In genomic region chr3L:18786427-18787104, dm6 we compare ENCODE assay signal across 2 fruit fly cellular contexts.
A peak's percentile ranks its signal among the peaks of the same experiment; 100 is the strongest.
TF ChIP-seq lines count a peak whose summit lies in the region.

No protein-coding gene starts in this region.

TF ChIP-seq in whole organism, embryonic, 481 proteins besides CTCF, POLR2A, EP300 and RAD21 (continued from another document and continues in another):
- TF ChIP-seq fd96Cb (tag; optimal IDR thresholded peaks at IDR 0.05; lab: Kevin White, UChicago) (peak; percentile 63), Hey (tag; optimal IDR thresholded peaks at IDR 0.05; lab: Kevin White, UChicago) (no peak), CG6654 (GFP tag; optimal IDR thresholded peaks at IDR 0.05; lab: Kevin White, UChicago) (no peak), psq (GFP tag; optimal IDR thresholded peaks at IDR 0.05; lab: Kevin White, UChicago) (peak; percentile 78), cad (GFP tag; optimal IDR thresholded peaks at IDR 0.05; lab: Kevin White, UChicago) (no peak), Mad (GFP tag; optimal IDR thresholded peaks at IDR 0.05; lab: Kevin White, UChicago) (no peak), Pdp1 (GFP tag; optimal IDR thresholded peaks at IDR 0.05; lab: Kevin White, UChicago) (peak; percentile 57 to 73), CG7928 (GFP tag; optimal IDR thresholded peaks at IDR 0.05; lab: Kevin White, UChicago) (no peak), pros (GFP tag; optimal IDR thresholded peaks at IDR 0.05; lab: Kevin White, UChicago) (no peak), CG14860 (GFP tag; IDR thresholded peaks at IDR 0.05; lab: Robert Waterston, UW; ENCODE audit: partially characterized antibody) (no peak), E2f2 (GFP tag; IDR thresholded peaks at IDR 0.05; lab: Robert Waterston, UW) (peak; percentile 33; the same call in 1 of the 2 replicates), dpn (GFP tag; optimal IDR thresholded peaks at IDR 0.05; lab: Kevin White, UChicago) (peak; percentile 22 to 55), abd-A (tag; optimal IDR thresholded peaks at IDR 0.05; lab: Kevin White, UChicago) (peak; percentile 95), Awh (GFP tag; IDR thresholded peaks at IDR 0.05; lab: Robert Waterston, UW) (no peak), hkb (optimal IDR thresholded peaks at IDR 0.05; lab: Kevin White, UChicago) (no peak), hkb (GFP tag; IDR thresholded peaks at IDR 0.05; lab: Robert Waterston, UW) (peak; percentile 42), Sin3A (optimal IDR thresholded peaks at IDR 0.05; lab: Kevin White, UChicago) (no peak), CG10431 (GFP tag; optimal IDR thresholded peaks at IDR 0.05; lab: Kevin White, UChicago) (no peak), CG6254 (GFP tag; optimal IDR thresholded peaks at IDR 0.05; lab: Kevin White, UChicago) (no peak), CG7357 (GFP tag; IDR thresholded peaks at IDR 0.05; lab: Robert Waterston, UW) (peak; percentile 64), en (GFP tag; optimal IDR thresholded peaks at IDR 0.05; lab: Kevin White, UChicago) (no peak), CG6689 (GFP tag; IDR thresholded peaks at IDR 0.05; lab: Robert Waterston, UW) (peak; percentile 62), CG8089 (GFP tag; optimal IDR thresholded peaks at IDR 0.05; lab: Kevin White, UChicago) (no peak), CG2129 (GFP tag; IDR thresholded peaks at IDR 0.05; lab: Robert Waterston, UW; ENCODE audit: partially characterized antibody) (no peak), dm (GFP tag; optimal IDR thresholded peaks at IDR 0.05; lab: Kevin White, UChicago) (peak; percentile 4), CG8765 (GFP tag; IDR thresholded peaks at IDR 0.05; lab: Robert Waterston, UW) (no peak), CG13296 (GFP tag; optimal IDR thresholded peaks at IDR 0.05; lab: Kevin White, UChicago) (peak; percentile 65), CG42726 (GFP tag; IDR thresholded peaks at IDR 0.05; lab: Robert Waterston, UW; ENCODE audit: partially characterized antibody) (0 out of 2 replicates have a peak, but pooled peaks have one; percentile 22), ftz-f1 (GFP tag; optimal IDR thresholded peaks at IDR 0.05; lab: Kevin White, UChicago) (peak; percentile 91), GATAe (GFP tag; conservative IDR thresholded peaks at IDR 0.05; lab: Robert Waterston, UW) (no peak), hb (GFP tag; IDR thresholded peaks at IDR 0.05; lab: Robert Waterston, UW; ENCODE audit: partially characterized antibody) (no peak), CG2120 (GFP tag; optimal IDR thresholded peaks at IDR 0.05; lab: Kevin White, UChicago) (peak; percentile 70), ATbp (GFP tag; optimal IDR thresholded peaks at IDR 0.05; lab: Kevin White, UChicago) (peak; percentile 13), dmrt99B (tag; optimal IDR thresholded peaks at IDR 0.05; lab: Kevin White, UChicago) (peak; percentile 89), Oli (tag; optimal IDR thresholded peaks at IDR 0.05; lab: Kevin White, UChicago) (peak; percentile 84), CG16813 (GFP tag; IDR thresholded peaks at IDR 0.05; lab: Robert Waterston, UW; ENCODE audit: partially characterized antibody) (no peak), ci (GFP tag; IDR thresholded peaks at IDR 0.05; lab: Robert Waterston, UW) (no peak), CG12071 (GFP tag; optimal IDR thresholded peaks at IDR 0.05; lab: Kevin White, UChicago) (peak; percentile 17), Dll (GFP tag; IDR thresholded peaks at IDR 0.05; lab: Robert Waterston, UW; ENCODE audit: partially characterized antibody) (no peak), gcm (GFP tag; optimal IDR thresholded peaks at IDR 0.05; lab: Kevin White, UChicago) (peak; percentile 61), CG9932 (GFP tag; IDR thresholded peaks at IDR 0.05; lab: Robert Waterston, UW) (no peak; the same call in none of the 2 replicates), Abd-B (GFP tag; optimal IDR thresholded peaks at IDR 0.05; lab: Kevin White, UChicago) (peak; percentile 75), CG8290 (GFP tag; optimal IDR thresholded peaks at IDR 0.05; lab: Kevin White, UChicago) (no peak), CG8290 (tag; optimal IDR thresholded peaks at IDR 0.05; lab: Kevin White, UChicago) (no peak), vvl (GFP tag; IDR thresholded peaks at IDR 0.05; lab: Robert Waterston, UW) (no peak; the same call in none of the 2 replicates), ro (GFP tag; IDR thresholded peaks at IDR 0.05; lab: Robert Waterston, UW) (no peak), tna (GFP tag; IDR thresholded peaks at IDR 0.05; lab: Robert Waterston, UW; ENCODE audit: partially characterized antibody) (peak; percentile 37; the same call in 1 of the 2 replicates), Gug (GFP tag; IDR thresholded peaks at IDR 0.05; lab: Robert Waterston, UW) (no peak), bowl (GFP tag; IDR thresholded peaks at IDR 0.05; lab: Robert Waterston, UW) (no peak), chinmo (GFP tag; IDR thresholded peaks at IDR 0.05; lab: Robert Waterston, UW; ENCODE audit: partially characterized antibody) (peak; percentile 97), CG10321 (GFP tag; IDR thresholded peaks at IDR 0.05; lab: Robert Waterston, UW) (no peak), Nf-YB (GFP tag; optimal IDR thresholded peaks at IDR 0.05; lab: Kevin White, UChicago) (peak; percentile 20), jigr1 (GFP tag; IDR thresholded peaks at IDR 0.05; lab: Robert Waterston, UW) (no peak), tio (GFP tag; optimal IDR thresholded peaks at IDR 0.05; lab: Kevin White, UChicago) (peak; percentile 67), Dek (tag; optimal IDR thresholded peaks at IDR 0.05; lab: Kevin White, UChicago) (peak; percentile 64), Dad (GFP tag; optimal IDR thresholded peaks at IDR 0.05; lab: Kevin White, UChicago) (peak; percentile 41), Bdp1 (GFP tag; optimal IDR thresholded peaks at IDR 0.05; lab: Kevin White, UChicago) (no peak), CG12104 (GFP tag; optimal IDR thresholded peaks at IDR 0.05; lab: Kevin White, UChicago) (peak; percentile 78), Poxn (GFP tag; IDR thresholded peaks at IDR 0.05; lab: Robert Waterston, UW) (no peak), CG17359 (tag; optimal IDR thresholded peaks at IDR 0.05; lab: Kevin White, UChicago) (peak; percentile 78), lbe (GFP tag; optimal IDR thresholded peaks at IDR 0.05; lab: Kevin White, UChicago) (no peak), cato (GFP tag; optimal IDR thresholded peaks at IDR 0.05; lab: Kevin White, UChicago; ENCODE audit: borderline replicate concordance) (peak; percentile 57), pnt (GFP tag; optimal IDR thresholded peaks at IDR 0.05; lab: Kevin White, UChicago) (no peak), hbn (GFP tag; IDR thresholded peaks at IDR 0.05; lab: Robert Waterston, UW; ENCODE audit: partially characterized antibody) (no peak), trh (GFP tag; optimal IDR thresholded peaks at IDR 0.05; lab: Kevin White, UChicago) (no peak)

TF ChIP-seq in whole organism, prepupa, 60 proteins besides CTCF, POLR2A, EP300 and RAD21 (continued from another document):
- TF ChIP-seq Hr4 (GFP tag; optimal IDR thresholded peaks at IDR 0.05; lab: Kevin White, UChicago) = peak; percentile 11
TF ChIP-seq in whole organism, prepupa: peak in this region for 20.
